Worm (Caenorhabditis elegans): ENCODE data around the gene str-196.

The str-196 gene

ce11 chrV:497399-497798 is 5.9 kb downstream of the str-196 start, which contains the start of gene T01G6.1:
Gene T01G6.1 (plus strand): TSS chrV:497699.
- no peak for TF ChIP-seq snpc-4 (tag; optimal IDR thresholded peaks at IDR 0.05)
- TF ChIP-seq nhr-76 (tag; optimal IDR thresholded peaks at IDR 0.05) = no peak
- TF ChIP-seq mep-1 (tag; optimal IDR thresholded peaks at IDR 0.05) = no peak
- TF ChIP-seq hlh-1 (tag; optimal IDR thresholded peaks at IDR 0.05) = no peak
- no peak for TF ChIP-seq ceh-39 (tag; optimal IDR thresholded peaks at IDR 0.05)
- no peak for TF ChIP-seq nhr-12 (tag; optimal IDR thresholded peaks at IDR 0.05)
- no peak for TF ChIP-seq lsy-2 (tag; optimal IDR thresholded peaks at IDR 0.05)
- TF ChIP-seq cnd-1 (tag; optimal IDR thresholded peaks at IDR 0.05) = no peak
- TF ChIP-seq zip-8 (tag; optimal IDR thresholded peaks at IDR 0.05) = no peak
- TF ChIP-seq M03D4.4 (tag; optimal IDR thresholded peaks at IDR 0.05) = no peak

ce11 chrV:500535-500934 is 9.0 kb downstream of the str-196 start:
- TF ChIP-seq lin-13 (tag; optimal IDR thresholded peaks at IDR 0.05) (no peak), zip-8 (tag; optimal IDR thresholded peaks at IDR 0.05) (no peak), ztf-11 (tag; optimal IDR thresholded peaks at IDR 0.05) (no peak), nhr-237 (tag; optimal IDR thresholded peaks at IDR 0.05) (no peak), nhr-2 (tag; optimal IDR thresholded peaks at IDR 0.05) (no peak), M03D4.4 (tag; optimal IDR thresholded peaks at IDR 0.05) (no peak), ceh-83 (GFP tag; optimal IDR thresholded peaks at IDR 0.05) (no peak), cnd-1 (tag; optimal IDR thresholded peaks at IDR 0.05) (no peak), nhr-12 (tag; optimal IDR thresholded peaks at IDR 0.05) (no peak), mep-1 (tag; optimal IDR thresholded peaks at IDR 0.05) (no peak), bed-3 (GFP tag; optimal IDR thresholded peaks at IDR 0.05) (no peak), sptf-1 (tag; optimal IDR thresholded peaks at IDR 0.05) (no peak), nhr-28 (tag; optimal IDR thresholded peaks at IDR 0.05) (no peak), ceh-43 (GFP tag; optimal IDR thresholded peaks at IDR 0.05) (no peak)

ce11 chrV:501230-501629 is 9.7 kb downstream of the str-196 start, which contains the start of gene str-256:
Gene str-256 (minus strand): TSS chrV:501330.
- TF ChIP-seq cnd-1 (tag; optimal IDR thresholded peaks at IDR 0.05) = no peak
- TF ChIP-seq nhr-76 (tag; optimal IDR thresholded peaks at IDR 0.05) = no peak
- TF ChIP-seq unc-62 (GFP tag; optimal IDR thresholded peaks at IDR 0.05) = no peak
- TF ChIP-seq blmp-1 (tag; optimal IDR thresholded peaks at IDR 0.05) = no peak
- no peak for TF ChIP-seq flh-1 (GFP tag; optimal IDR thresholded peaks at IDR 0.05)

- no peak for TF ChIP-seq unc-39 (tag; optimal IDR thresholded peaks at IDR 0.05)
- no peak for TF ChIP-seq hlh-1 (tag; optimal IDR thresholded peaks at IDR 0.05)
- no peak for TF ChIP-seq ceh-83 (GFP tag; optimal IDR thresholded peaks at IDR 0.05)
- TF ChIP-seq nhr-28 (tag; optimal IDR thresholded peaks at IDR 0.05) = no peak
- TF ChIP-seq sem-2 (GFP tag; optimal IDR thresholded peaks at IDR 0.05) = no peak
- no peak for TF ChIP-seq drap-1 (GFP tag; optimal IDR thresholded peaks at IDR 0.05)
- no peak for TF ChIP-seq ceh-43 (GFP tag; optimal IDR thresholded peaks at IDR 0.05)
- TF ChIP-seq unc-62 (GFP tag; optimal IDR thresholded peaks at IDR 0.05) = no peak
- no peak for TF ChIP-seq nhr-76 (tag; optimal IDR thresholded peaks at IDR 0.05)
Measured at ce11 chrV:502803-503273, 11.3 kb downstream of the str-196 start, which contains the start of gene T01G6.10. Gene T01G6.10 (minus strand): TSS chrV:503223.

ce11 chrV:503728-504127 is 12.2 kb downstream of the str-196 start, which contains the start of gene srlf-35:
Gene srlf-35 (plus strand): TSS chrV:504028.
- no peak for TF ChIP-seq ham-2 (GFP tag; optimal IDR thresholded peaks at IDR 0.05)
- no peak for TF ChIP-seq flh-1 (GFP tag; optimal IDR thresholded peaks at IDR 0.05)
- no peak for TF ChIP-seq drap-1 (GFP tag; optimal IDR thresholded peaks at IDR 0.05)
- TF ChIP-seq hlh-1 (tag; optimal IDR thresholded peaks at IDR 0.05) = no peak
- no peak for TF ChIP-seq mab-5 (tag; optimal IDR thresholded peaks at IDR 0.05)
- TF ChIP-seq sptf-1 (tag; optimal IDR thresholded peaks at IDR 0.05) = no peak
- TF ChIP-seq unc-62 (GFP tag; optimal IDR thresholded peaks at IDR 0.05) = no peak
- TF ChIP-seq ztf-11 (tag; optimal IDR thresholded peaks at IDR 0.05) = no peak
- no peak for TF ChIP-seq unc-120 (tag; optimal IDR thresholded peaks at IDR 0.05; ENCODE audit: poor library complexity, severe bottlenecking)
- no peak for TF ChIP-seq pha-4 (tag; optimal IDR thresholded peaks at IDR 0.05)
- no peak for TF ChIP-seq ceh-39 (tag; optimal IDR thresholded peaks at IDR 0.05)
- no peak for TF ChIP-seq ces-1 (GFP tag; optimal IDR thresholded peaks at IDR 0.05)
- no peak for TF ChIP-seq M03D4.4 (tag; optimal IDR thresholded peaks at IDR 0.05)
- TF ChIP-seq tbx-8 (GFP tag; optimal IDR thresholded peaks at IDR 0.05) = no peak
- no peak for TF ChIP-seq nhr-237 (tag; optimal IDR thresholded peaks at IDR 0.05)
- no peak for TF ChIP-seq lsy-2 (tag; optimal IDR thresholded peaks at IDR 0.05)
- TF ChIP-seq lin-13 (tag; optimal IDR thresholded peaks at IDR 0.05) = no peak
- no peak for TF ChIP-seq nhr-2 (tag; optimal IDR thresholded peaks at IDR 0.05)

Data from whole organism, mixed stage, embryonic.